Worm (Caenorhabditis elegans): Measurements from ENCODE around the gene vps-32.1.

The vps-32.1 gene

DNA sequence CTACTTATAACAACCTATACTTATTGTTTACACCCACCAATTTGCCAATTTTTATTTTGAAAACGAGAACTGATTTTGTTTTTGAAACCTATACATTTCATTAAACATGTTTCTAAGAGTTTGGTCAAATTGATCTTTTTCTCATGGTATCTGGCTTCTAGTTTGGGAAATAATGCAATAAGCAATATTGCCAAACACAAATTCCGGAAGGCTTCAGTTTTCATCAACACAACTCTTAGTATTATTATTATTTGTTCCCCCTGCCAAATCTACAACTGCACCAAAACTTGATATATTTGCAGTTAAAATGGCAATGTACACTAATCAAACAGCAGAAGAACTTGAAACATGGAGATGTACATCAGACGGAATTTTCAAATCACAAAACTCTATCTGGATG lies 20.8 kb upstream of the vps-32.1 start, which contains the start of gene sra-27:
TSS of gene sra-27 (plus strand) at position 301 of the 400 bp plus-strand sequence.
- no peak for TF ChIP-seq fkh-3 (tag; optimal IDR thresholded peaks at IDR 0.05)
- TF ChIP-seq somi-1 (GFP tag; optimal IDR thresholded peaks at IDR 0.05): no peak
- TF ChIP-seq C17E4.6 (GFP tag; IDR thresholded peaks at IDR 0.05): no peak
- no peak for TF ChIP-seq snpc-3.4 (tag; optimal IDR thresholded peaks at IDR 0.05)

ce11 chrII:6573677-6574076 lies 15.8 kb upstream of the vps-32.1 start, which contains the start of gene sra-28:
sra-28 (minus strand) TSS chrII:6573777.
- TF ChIP-seq madf-3 (GFP tag; IDR thresholded peaks at IDR 0.05): no peak
- TF ChIP-seq nhr-80 (tag; optimal IDR thresholded peaks at IDR 0.05): no peak
- TF ChIP-seq ztf-18 (tag; optimal IDR thresholded peaks at IDR 0.05): no peak
- TF ChIP-seq Y56A3A.18 (GFP tag; IDR thresholded peaks at IDR 0.05): no peak
- no peak for TF ChIP-seq cebp-2 (GFP tag; IDR thresholded peaks at IDR 0.05)
- TF ChIP-seq nfya-2 (GFP tag; IDR thresholded peaks at IDR 0.05): no peak

- no peak for TF ChIP-seq attf-5 (GFP tag; optimal IDR thresholded peaks at IDR 0.05)
- TF ChIP-seq dpff-1 (tag; optimal IDR thresholded peaks at IDR 0.05): no peak
- TF ChIP-seq dox-1 (GFP tag; IDR thresholded peaks at IDR 0.05): no peak
- no peak for TF ChIP-seq nhr-120 (GFP tag; IDR thresholded peaks at IDR 0.05)
- no peak for TF ChIP-seq nfya-1 (tag; optimal IDR thresholded peaks at IDR 0.05; ENCODE audit: borderline replicate concordance, insufficient read depth)
Measured at ce11 chrII:6575647-6576046, 13.9 kb upstream of the vps-32.1 start, which contains the start of gene sra-29. sra-29 (minus strand) TSS chrII:6575747.

- TF ChIP-seq sptf-2 (GFP tag; optimal IDR thresholded peaks at IDR 0.05) (no peak), snpc-3.4 (tag; optimal IDR thresholded peaks at IDR 0.05) (no peak), aptf-3 (GFP tag; IDR thresholded peaks at IDR 0.05) (no peak), nhr-27 (tag; optimal IDR thresholded peaks at IDR 0.05) (no peak), F39B2.1 (GFP tag; IDR thresholded peaks at IDR 0.05) (no peak), zfh-2 (GFP tag; conservative IDR thresholded peaks at IDR 0.05) (no peak), ama-1 (optimal IDR thresholded peaks at IDR 0.05) (no peak), ama-1 (GFP tag; optimal IDR thresholded peaks at IDR 0.05) (no peak), hlh-12 (tag; optimal IDR thresholded peaks at IDR 0.05) (no peak), F37B4.10 (GFP tag; IDR thresholded peaks at IDR 0.05) (no peak), zim-3 (tag; optimal IDR thresholded peaks at IDR 0.05) (no peak), athp-1 (tag; optimal IDR thresholded peaks at IDR 0.05) (no peak), attf-3 (GFP tag; conservative IDR thresholded peaks at IDR 0.05) (no peak)
Measured at ce11 chrII:6578378-6578777, 11.1 kb upstream of the vps-32.1 start, which contains the start of gene sra-31. sra-31 (minus strand) TSS chrII:6578478.

- TF ChIP-seq B0336.3 (GFP tag; IDR thresholded peaks at IDR 0.05): no peak
- no peak for TF ChIP-seq K12H6.12 (tag; optimal IDR thresholded peaks at IDR 0.05)
- TF ChIP-seq repo-1 (tag; optimal IDR thresholded peaks at IDR 0.05): no peak
- TF ChIP-seq nhr-27 (tag; optimal IDR thresholded peaks at IDR 0.05): no peak
- TF ChIP-seq hmg-20 (GFP tag; IDR thresholded peaks at IDR 0.05): no peak
- TF ChIP-seq xnd-1 (tag; optimal IDR thresholded peaks at IDR 0.05): no peak
Measured at ce11 chrII:6581236-6581635, 8.3 kb upstream of the vps-32.1 start, which contains the start of gene C56C10.6. C56C10.6 (minus strand) TSS chrII:6581336.

- TF ChIP-seq K11D2.4 (GFP tag; IDR thresholded peaks at IDR 0.05): no peak
- no peak for TF ChIP-seq ztf-22 (GFP tag; optimal IDR thresholded peaks at IDR 0.05)
- TF ChIP-seq ztf-6 (GFP tag; IDR thresholded peaks at IDR 0.05): no peak
- TF ChIP-seq hlh-12 (tag; optimal IDR thresholded peaks at IDR 0.05): no peak
- no peak for TF ChIP-seq ZK185.1 (tag; optimal IDR thresholded peaks at IDR 0.05; ENCODE audit: poor library complexity, severe bottlenecking)
- TF ChIP-seq ztf-25 (GFP tag; IDR thresholded peaks at IDR 0.05): no peak
- no peak for TF ChIP-seq madf-10 (tag; optimal IDR thresholded peaks at IDR 0.05)
- no peak for TF ChIP-seq gei-17 (GFP tag; optimal IDR thresholded peaks at IDR 0.05)
- TF ChIP-seq lin-26 (GFP tag; IDR thresholded peaks at IDR 0.05): no peak
- TF ChIP-seq nhr-90 (tag; optimal IDR thresholded peaks at IDR 0.05): no peak
- no peak for TF ChIP-seq K12H6.12 (tag; optimal IDR thresholded peaks at IDR 0.05)
- no peak for TF ChIP-seq snpc-1.3 (tag; optimal IDR thresholded peaks at IDR 0.05; ENCODE audit: insufficient read depth)
- TF ChIP-seq akir-1 (GFP tag; optimal IDR thresholded peaks at IDR 0.05): no peak
Measured at ce11 chrII:6582758-6583157, 6.8 kb upstream of the vps-32.1 start, which contains the start of gene C56C10.4. C56C10.4 (plus strand) TSS chrII:6583058.

Data from whole organism, young adult.